Fruit fly (Drosophila melanogaster) whole organism, embryonic: ENCODE measurements around the gene CG16719.

Experiments
- CG10147 ChIP-seq: fragments of 200-800 bp; sonication (Bioruptor generic); optimal IDR thresholded peaks from 2 replicates; lab custom pipeline; 2019; ENCODE audit warnings: missing biosample characterization, mild to moderate bottlenecking, missing genetic modification characterization, moderate library complexity
- CG10274 ChIP-seq: fragments of 200-800 bp; sonication (Bioruptor generic); optimal IDR thresholded peaks from 3 replicates; lab custom pipeline; 2017; ENCODE audit warnings: missing biosample characterization, mild to moderate bottlenecking, missing genetic modification characterization
- CG10959 ChIP-seq: fragments of 200-800 bp; sonication (Bioruptor generic); IDR thresholded peaks from 2 replicates; pipeline ENCODE4 v1.3.6; 2022; ENCODE audit warnings: missing biosample characterization, missing genetic modification characterization
- CG10979 ChIP-seq: fragments of 200-800 bp; sonication (Bioruptor generic); optimal IDR thresholded peaks from 2 replicates; lab custom pipeline; 2018; ENCODE audit warnings: missing biosample characterization, mild to moderate bottlenecking, missing genetic modification characterization, moderate library complexity
- CG12659 ChIP-seq: fragments of 200-800 bp; sonication (Bioruptor generic); optimal IDR thresholded peaks from 3 replicates; lab custom pipeline; 2017; ENCODE audit warnings: mild to moderate bottlenecking, missing biosample characterization, missing genetic modification reagents, missing genetic modification characterization
- CG13296 ChIP-seq: fragments of 200-800 bp; sonication (Bioruptor generic); optimal IDR thresholded peaks from 3 replicates; lab custom pipeline; 2018; ENCODE audit warnings: missing biosample characterization, mild to moderate bottlenecking, missing genetic modification characterization
- CG14441 ChIP-seq: fragments of 200-800 bp; sonication (Bioruptor generic); IDR thresholded peaks from 2 replicates; pipeline ENCODE4 v1.3.6; 2022; ENCODE audit warnings: missing biosample characterization, missing genetic modification characterization
- CG17359 ChIP-seq: fragments of 200-800 bp; sonication (Bioruptor generic); optimal IDR thresholded peaks from 3 replicates; lab custom pipeline; 2018; ENCODE audit warnings: missing biosample characterization, mild to moderate bottlenecking, missing genetic modification characterization, moderate library complexity
- CG18011 ChIP-seq: fragments of 200-800 bp; sonication (Bioruptor generic); optimal IDR thresholded peaks from 2 replicates; lab custom pipeline; 2017; ENCODE audit warnings: missing biosample characterization, missing genetic modification characterization, mild to moderate bottlenecking, moderate library complexity, missing genotype
- CG2116 ChIP-seq: fragments of 200-800 bp; sonication (Bioruptor generic); optimal IDR thresholded peaks from 3 replicates; lab custom pipeline; 2018; ENCODE audit warnings: missing biosample characterization, mild to moderate bottlenecking, missing genetic modification characterization
- CG2120 ChIP-seq: fragments of 200-800 bp; sonication (Bioruptor generic); optimal IDR thresholded peaks from 3 replicates; lab custom pipeline; 2016; ENCODE audit warnings: missing biosample characterization, missing genetic modification characterization
- CG32532 ChIP-seq: fragments of 200-800 bp; sonication (Bioruptor generic); IDR thresholded peaks from 2 replicates; pipeline ENCODE4 v1.3.6; 2022; ENCODE audit warnings: missing biosample characterization, missing genetic modification characterization
- CG34422 ChIP-seq: fragments of 200-800 bp; sonication (Bioruptor generic); IDR thresholded peaks from 3 replicates; pipeline ENCODE4 v1.3.6; 2022; ENCODE audit warnings: missing biosample characterization, missing genetic modification characterization
- CG4404 ChIP-seq: fragments of 200-800 bp; sonication (Bioruptor generic); IDR thresholded peaks from 2 replicates; pipeline ENCODE4 v1.3.6; 2022; ENCODE audit warnings: missing biosample characterization, missing genetic modification characterization
- CG4820 ChIP-seq: fragments of 200-800 bp; sonication (Bioruptor generic); optimal IDR thresholded peaks from 3 replicates; lab custom pipeline; 2016; ENCODE audit warnings: missing biosample characterization, missing genetic modification characterization
- CG6175 ChIP-seq: fragments of 200-800 bp; sonication (Bioruptor generic); IDR thresholded peaks from 3 replicates; pipeline ENCODE4 v1.3.6; 2022; ENCODE audit warnings: missing biosample characterization, missing genetic modification characterization
- CG8281 ChIP-seq: fragments of 200-800 bp; sonication (Bioruptor generic); optimal IDR thresholded peaks from 2 replicates; lab custom pipeline; 2018; ENCODE audit warnings: missing biosample characterization, mild to moderate bottlenecking, missing genetic modification characterization, moderate library complexity
- Dll ChIP-seq: fragments of 200-800 bp; sonication (Bioruptor generic); IDR thresholded peaks from 4 replicates; pipeline ENCODE4 v1.3.6; 2022; ENCODE audit warnings: missing biosample characterization, missing genetic modification characterization; ENCODE audit not compliant: partially characterized antibody
- Doc2 ChIP-seq: fragments of 200-800 bp; sonication (Bioruptor generic); IDR thresholded peaks from 2 replicates; pipeline ENCODE4 v1.3.6; 2022; ENCODE audit warnings: missing biosample characterization, missing genetic modification characterization
- Drgx ChIP-seq: fragments of 200-800 bp; sonication (Bioruptor generic); IDR thresholded peaks from 2 replicates; pipeline ENCODE4 v1.3.6; 2022; ENCODE audit warnings: missing biosample characterization, missing genetic modification characterization
- ERR ChIP-seq: fragments of 200-800 bp; sonication (Bioruptor generic); optimal IDR thresholded peaks from 2 replicates; lab custom pipeline; 2016; ENCODE audit warnings: missing biosample characterization, missing genetic modification characterization
- Ets65A ChIP-seq: fragments of 200-800 bp; sonication (Bioruptor generic); peaks from one replicate; lab custom pipeline; 2016; ENCODE audit warnings: missing biosample characterization, missing genetic modification characterization
- Gsc ChIP-seq: fragments of 200-800 bp; sonication (Bioruptor generic); IDR thresholded peaks from 2 replicates; pipeline ENCODE4 v1.3.6; 2022; ENCODE audit warnings: missing biosample characterization, missing genetic modification characterization
- Hey ChIP-seq: fragments of 200-800 bp; sonication (Bioruptor generic); optimal IDR thresholded peaks from 3 replicates; lab custom pipeline; 2018; ENCODE audit warnings: missing biosample characterization, mild to moderate bottlenecking, missing genetic modification characterization
- Hmx ChIP-seq: fragments of 200-800 bp; sonication (Bioruptor generic); optimal IDR thresholded peaks from 2 replicates; lab custom pipeline; 2016; ENCODE audit warnings: missing biosample characterization, missing genetic modification characterization
- Kr ChIP-seq: fragments of 200-800 bp; sonication (Bioruptor generic); optimal IDR thresholded peaks from 2 replicates; lab custom pipeline; 2017; ENCODE audit warnings: missing biosample characterization, mild to moderate bottlenecking, missing genetic modification characterization
- MTF-1 ChIP-seq: fragments of 200-800 bp; sonication (Bioruptor generic); optimal IDR thresholded peaks from 2 replicates; lab custom pipeline; 2018; ENCODE audit warnings: missing biosample characterization, mild to moderate bottlenecking, missing genetic modification characterization, borderline replicate concordance
- NC2α ChIP-seq: fragments of 200-800 bp; sonication (Bioruptor generic); optimal IDR thresholded peaks from 2 replicates; lab custom pipeline; 2016; ENCODE audit warnings: missing biosample characterization, missing genetic modification characterization
- Oaz ChIP-seq: fragments of 200-800 bp; sonication (Bioruptor generic); IDR thresholded peaks from 2 replicates; pipeline ENCODE4 v1.3.6; 2022; ENCODE audit warnings: missing biosample characterization, missing genetic modification characterization
- Ptx1 ChIP-seq: fragments of 200-800 bp; sonication (Bioruptor generic); IDR thresholded peaks from 2 replicates; pipeline ENCODE4 v1.3.6; 2022; ENCODE audit warnings: missing biosample characterization, missing genetic modification characterization
- Sox100B ChIP-seq: fragments of 200-800 bp; sonication (Bioruptor generic); optimal IDR thresholded peaks from 3 replicates; lab custom pipeline; 2018; ENCODE audit warnings: missing biosample characterization, mild to moderate bottlenecking, missing genetic modification characterization
- dm ChIP-seq: fragments of 200-800 bp; sonication (Bioruptor generic); optimal IDR thresholded peaks from 3 replicates; lab custom pipeline; 2016; ENCODE audit warnings: missing biosample characterization, missing genetic modification characterization
- fd102C ChIP-seq: fragments of 200-800 bp; sonication (Bioruptor generic); optimal IDR thresholded peaks from 2 replicates; lab custom pipeline; 2018; ENCODE audit warnings: missing biosample characterization, mild to moderate bottlenecking, missing genetic modification characterization, moderate library complexity
- gcm ChIP-seq: fragments of 200-800 bp; sonication (Bioruptor generic); optimal IDR thresholded peaks from 2 replicates; lab custom pipeline; 2019; ENCODE audit warnings: missing biosample characterization, mild to moderate bottlenecking, missing genetic modification characterization, moderate library complexity
- gt ChIP-seq: fragments of 200-800 bp; sonication (Bioruptor generic); IDR thresholded peaks from 2 replicates; pipeline ENCODE4 v1.3.6; 2022; ENCODE audit warnings: missing biosample characterization, missing genetic modification characterization
- jumu ChIP-seq: fragments of 200-800 bp; sonication (Bioruptor generic); optimal IDR thresholded peaks from 3 replicates; lab custom pipeline; 2016; ENCODE audit warnings: missing biosample characterization, missing genetic modification characterization
- lola ChIP-seq, 3 experiments: fragments of >200 bp in 2 of 3; fragments of 200-800 bp in 1 of 3; sonication (Bioruptor generic) in 1 of 3; optimal IDR thresholded peaks; 2 replicates each; lab custom pipeline; 2017 to 2019; ENCODE audit warnings: missing biosample characterization in 3 of 3, missing genetic modification characterization in 3 of 3, mild to moderate bottlenecking in 1 of 3, moderate library complexity in 1 of 3
- lov ChIP-seq, 2 experiments: fragments of 200-800 bp in 1 of 2; fragments of >200 bp in 1 of 2; sonication (Bioruptor generic) in 1 of 2; IDR thresholded peaks in 1 of 2; optimal IDR thresholded peaks in 1 of 2; 2 replicates in 1 of 2; 3 replicates in 1 of 2; pipeline versions ENCODE4 v1.3.6 to Lab custom; 2017 to 2022; ENCODE audit warnings: missing biosample characterization in 1 of 2, missing genetic modification characterization in 1 of 2
- luna ChIP-seq: fragments of 200-800 bp; sonication (Bioruptor generic); optimal IDR thresholded peaks from 2 replicates; lab custom pipeline; 2016; ENCODE audit warnings: missing biosample characterization, missing genetic modification characterization
- nmo ChIP-seq: fragments of 200-800 bp; sonication (Bioruptor generic); optimal IDR thresholded peaks from 2 replicates; lab custom pipeline; 2018; ENCODE audit warnings: missing biosample characterization, mild to moderate bottlenecking, missing genetic modification characterization, moderate library complexity
- pita ChIP-seq: fragments of 200-800 bp; sonication (Bioruptor generic); optimal IDR thresholded peaks from 2 replicates; lab custom pipeline; 2017; ENCODE audit warnings: missing biosample characterization, mild to moderate bottlenecking, missing genetic modification characterization
- pros ChIP-seq: fragments of 200-800 bp; sonication (Bioruptor generic); optimal IDR thresholded peaks from 3 replicates; lab custom pipeline; 2019; ENCODE audit warnings: missing biosample characterization, mild to moderate bottlenecking, missing genetic modification characterization, moderate library complexity
- so ChIP-seq: fragments of 200-800 bp; sonication (Bioruptor generic); IDR thresholded peaks from 3 replicates; pipeline ENCODE4 v1.3.6; 2022; ENCODE audit warnings: missing biosample characterization, missing genetic modification characterization
- sob ChIP-seq: fragments of 200-800 bp; sonication (Bioruptor generic); IDR thresholded peaks from 2 replicates; pipeline ENCODE4 v1.3.6; 2022; ENCODE audit warnings: missing biosample characterization, missing genetic modification characterization
- tgo ChIP-seq: fragments of 200-800 bp; sonication (Bioruptor generic); IDR thresholded peaks from 3 replicates; pipeline ENCODE4 v1.3.6; 2022; ENCODE audit warnings: missing biosample characterization, missing genetic modification characterization
- tin ChIP-seq: fragments of 200-800 bp; sonication (Bioruptor generic); optimal IDR thresholded peaks from 3 replicates; lab custom pipeline; 2016; ENCODE audit warnings: missing biosample characterization, missing genetic modification characterization
- trh ChIP-seq: fragments of 200-800 bp; sonication (Bioruptor generic); optimal IDR thresholded peaks from 2 replicates; lab custom pipeline; 2016; ENCODE audit warnings: missing biosample characterization, missing genetic modification characterization
- unpg ChIP-seq: fragments of 200-800 bp; sonication (Bioruptor generic); optimal IDR thresholded peaks from 3 replicates; lab custom pipeline; 2018; ENCODE audit warnings: missing biosample characterization, mild to moderate bottlenecking, missing genetic modification characterization, moderate library complexity
- wek ChIP-seq: fragments of 200-800 bp; sonication (Bioruptor generic); optimal IDR thresholded peaks from 3 replicates; lab custom pipeline; 2018; ENCODE audit warnings: missing biosample characterization, mild to moderate bottlenecking, missing genetic modification characterization, moderate library complexity
- zen ChIP-seq: fragments of 200-800 bp; sonication (Bioruptor generic); optimal IDR thresholded peaks from 3 replicates; lab custom pipeline; 2018; ENCODE audit warnings: missing biosample characterization, mild to moderate bottlenecking, missing genetic modification characterization, moderate library complexity

Gene CG16719

DNA sequence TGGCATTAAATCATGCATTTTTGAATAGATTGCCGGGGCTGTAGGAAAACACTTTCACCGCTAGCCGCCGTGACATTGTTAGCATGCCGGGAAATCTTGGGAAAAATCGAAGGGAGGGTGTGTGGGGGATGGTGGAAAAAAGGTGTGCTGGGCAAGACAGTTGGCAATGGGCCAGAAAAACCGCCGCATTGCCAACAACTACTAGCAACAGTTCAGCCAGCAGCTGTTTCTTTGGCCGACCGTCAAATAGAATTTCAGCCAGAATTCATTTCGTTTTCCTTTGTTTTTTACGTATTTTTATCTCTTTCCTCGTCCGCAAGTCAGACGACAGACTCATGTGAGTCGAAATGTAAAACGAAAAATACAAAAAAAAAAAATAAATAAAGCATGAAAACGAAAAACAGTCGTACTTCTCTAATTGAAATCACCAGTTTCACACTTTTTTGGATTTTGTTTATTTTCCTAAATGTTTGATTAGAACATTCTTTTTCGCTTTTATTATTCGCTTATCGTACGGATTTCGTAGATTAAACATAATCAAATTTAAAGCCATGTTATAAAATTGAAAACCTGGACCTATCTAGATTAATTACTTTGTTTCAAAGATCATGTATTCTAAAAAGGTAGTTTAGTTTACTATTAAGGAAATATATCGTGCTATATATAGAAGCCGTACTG is 6.0 kb downstream of the CG16719 start (continued):
- no peak for TF ChIP-seq lov (optimal IDR thresholded peaks at IDR 0.05; lab: Kevin White, UChicago)
- TF ChIP-seq lov (GFP tag; IDR thresholded peaks at IDR 0.05; lab: Robert Waterston, UW), result no peak
- no peak for TF ChIP-seq Doc2 (GFP tag; lab: Robert Waterston, UW)
- TF ChIP-seq gt, result no peak
- TF ChIP-seq zen (tag; lab: Kevin White, UChicago), result no peak
- TF ChIP-seq CG32532 (GFP tag; lab: Robert Waterston, UW), result peak; percentile 50; the same call in 1 of the 2 replicates
- TF ChIP-seq MTF-1 (GFP tag; lab: Kevin White, UChicago), result no peak
- TF ChIP-seq fd102C (GFP tag; lab: Kevin White, UChicago), result no peak
- peak; percentile 30 for TF ChIP-seq nmo
- TF ChIP-seq CG4404 (GFP tag; lab: Robert Waterston, UW), result no peak
- TF ChIP-seq CG2120 (GFP tag; lab: Kevin White, UChicago), result peak; percentile 87
- no peak for TF ChIP-seq Kr (GFP tag; lab: Kevin White, UChicago)
- no peak; the same call in 2 of the 3 replicates for TF ChIP-seq tgo (GFP tag; lab: Robert Waterston, UW)
- no peak for TF ChIP-seq NC2α
- no peak for TF ChIP-seq tin (GFP tag; lab: Kevin White, UChicago)
- TF ChIP-seq CG14441 (GFP tag; lab: Robert Waterston, UW), result no peak
- no peak for TF ChIP-seq luna
- TF ChIP-seq gcm, result no peak
- no peak for TF ChIP-seq CG6175 (GFP tag; lab: Robert Waterston, UW)
- TF ChIP-seq CG10274, result no peak
- TF ChIP-seq unpg, result no peak
- no peak for TF ChIP-seq dm
- no peak for TF ChIP-seq Ets65A
- TF ChIP-seq Gsc (GFP tag; lab: Robert Waterston, UW), result no peak
- no peak for TF ChIP-seq Ptx1 (GFP tag; lab: Robert Waterston, UW)
- TF ChIP-seq Oaz, result no peak
- no peak for TF ChIP-seq trh (GFP tag; lab: Kevin White, UChicago)
- TF ChIP-seq CG2116, result no peak
- no peak for TF ChIP-seq CG10959 (GFP tag; lab: Robert Waterston, UW)
- TF ChIP-seq pita (GFP tag; lab: Kevin White, UChicago), result no peak
- no peak for TF ChIP-seq Hey (tag; lab: Kevin White, UChicago)
- TF ChIP-seq CG10979, result no peak
- TF ChIP-seq Drgx (GFP tag; lab: Robert Waterston, UW), result no peak; the same call in 1 of the 2 replicates
- no peak for TF ChIP-seq CG17359 (tag; lab: Kevin White, UChicago)
- TF ChIP-seq wek (GFP tag; lab: Kevin White, UChicago), result no peak
- peak; percentile 30 for TF ChIP-seq Hmx (GFP tag; lab: Kevin White, UChicago)
- TF ChIP-seq CG4820 (GFP tag; lab: Kevin White, UChicago), result no peak
- TF ChIP-seq CG8281 (tag; lab: Kevin White, UChicago), result no peak
- no peak for TF ChIP-seq ERR (GFP tag; lab: Kevin White, UChicago)
- peak; percentile 58 for TF ChIP-seq CG12659
- no peak for TF ChIP-seq jumu (GFP tag; lab: Kevin White, UChicago)
- TF ChIP-seq sob (GFP tag; lab: Robert Waterston, UW), result no peak
- TF ChIP-seq so, result no peak
- no peak for TF ChIP-seq Dll (GFP tag; lab: Robert Waterston, UW)
- TF ChIP-seq CG34422 (GFP tag; lab: Robert Waterston, UW), result no peak
- TF ChIP-seq lola (GFP tag; optimal IDR thresholded peaks at IDR 0.05; lab: Kevin White, UChicago), result no peak
- TF ChIP-seq CG13296 (GFP tag; lab: Kevin White, UChicago), result peak; percentile 50
- TF ChIP-seq CG10147 (GFP tag; lab: Kevin White, UChicago), result peak; percentile 38
- TF ChIP-seq Sox100B, result no peak
- TF ChIP-seq pros (GFP tag; lab: Kevin White, UChicago), result no peak
- no peak for TF ChIP-seq CG18011 (GFP tag; lab: Kevin White, UChicago)
